Fruit fly (Drosophila melanogaster): Measurements from ENCODE around the gene tefu.
A peak's percentile ranks its signal among the peaks of the same experiment; 100 is the strongest.

Gene tefu

DNA sequence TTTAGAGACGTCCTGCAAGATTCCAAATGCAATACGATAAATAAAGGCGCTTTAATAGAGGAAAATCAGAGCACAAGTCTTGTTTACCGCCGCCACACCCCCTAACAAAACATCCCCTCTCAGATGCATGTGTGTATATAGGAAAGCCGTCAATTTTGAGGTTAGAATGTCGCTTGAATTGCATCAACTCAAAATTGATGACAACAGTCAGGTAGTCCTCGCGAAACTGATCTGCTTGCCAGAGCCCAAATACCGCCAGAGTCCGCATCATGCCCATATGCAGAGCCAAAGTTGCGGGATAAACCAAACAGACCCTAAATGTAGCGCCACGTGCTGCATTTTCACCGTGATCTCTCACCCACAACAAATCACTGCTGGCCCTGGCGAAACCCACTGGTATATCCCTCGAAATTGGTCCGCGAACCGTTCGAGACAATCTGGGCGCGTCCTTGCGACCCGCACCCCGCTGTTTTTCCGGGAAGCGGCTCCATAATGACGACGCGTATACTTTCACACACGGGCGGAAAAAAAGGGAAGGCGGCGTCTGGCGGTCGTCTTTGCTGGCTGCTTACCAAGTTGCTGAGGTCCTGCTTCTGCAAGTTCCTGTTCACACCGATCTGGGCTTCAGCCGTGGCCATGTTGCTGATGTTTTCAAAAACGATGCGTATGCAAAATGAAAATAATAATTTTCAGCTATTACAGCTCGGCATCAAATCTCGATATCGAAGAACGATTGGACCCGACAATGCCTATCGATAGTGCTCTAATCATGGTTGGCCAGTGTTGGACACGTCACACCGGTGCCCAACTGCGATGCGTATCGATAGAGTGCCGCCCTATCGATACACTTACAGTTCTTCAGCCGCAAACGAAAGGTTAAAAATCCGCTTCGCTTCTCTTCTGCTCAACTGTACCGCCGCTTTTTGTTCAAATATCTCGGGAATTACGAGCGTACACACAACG, 21.0 kb upstream of the tefu start, which contains the start of the genes eIF2gamma and Set (continued):
- TF ChIP-seq CG16813 (GFP tag; IDR thresholded peaks at IDR 0.05; ENCODE audit: partially characterized antibody), result peak; percentile 98
- peak; percentile 90 for TF ChIP-seq Med (GFP tag)
- TF ChIP-seq sug (tag; optimal IDR thresholded peaks at IDR 0.05), result no peak
- TF ChIP-seq ssp (GFP tag; IDR thresholded peaks at IDR 0.05), result peak; percentile 52
- peak; percentile 59 for TF ChIP-seq zfh2 (GFP tag; optimal IDR thresholded peaks at IDR 0.05)
- peak; percentile 87 for TF ChIP-seq CG17186 (GFP tag; optimal IDR thresholded peaks at IDR 0.05)
- peak; percentile 98 for TF ChIP-seq HLH4C (GFP tag; IDR thresholded peaks at IDR 0.05; ENCODE audit: partially characterized antibody)
- TF ChIP-seq nmo (GFP tag; optimal IDR thresholded peaks at IDR 0.05), result peak; percentile 54
- TF ChIP-seq kah (GFP tag; optimal IDR thresholded peaks at IDR 0.05), result no peak
- TF ChIP-seq lbe (GFP tag; optimal IDR thresholded peaks at IDR 0.05), result peak; percentile 20
- peak; percentile 39; the same call in 1 of the 2 replicates for TF ChIP-seq CG1024 (GFP tag; IDR thresholded peaks at IDR 0.05)
- no peak for TF ChIP-seq kni (GFP tag; optimal IDR thresholded peaks at IDR 0.05)
- TF ChIP-seq pan (optimal IDR thresholded peaks at IDR 0.05), result no peak
- peak in 1 of 2 experiments; percentile 20 for TF ChIP-seq pan (GFP tag; optimal IDR thresholded peaks at IDR 0.05 in 1 of 2, IDR thresholded peaks at IDR 0.05 in 1 of 2)
- TF ChIP-seq D (optimal IDR thresholded peaks at IDR 0.05), result peak; percentile 43
- TF ChIP-seq D (GFP tag; optimal IDR thresholded peaks at IDR 0.05), result no peak
- peak; percentile 78; the same call in 2 of the 3 replicates for TF ChIP-seq CG11456 (GFP tag; IDR thresholded peaks at IDR 0.05)
- peak; percentile 45 for TF ChIP-seq al (GFP tag; IDR thresholded peaks at IDR 0.05)
- peak; percentile 98 for TF ChIP-seq tna (GFP tag; IDR thresholded peaks at IDR 0.05; ENCODE audit: partially characterized antibody)
- TF ChIP-seq CG32767 (GFP tag; IDR thresholded peaks at IDR 0.05), result 0 out of 2 replicates have a peak, but pooled peaks have one; percentile 44
- TF ChIP-seq CG33213 (GFP tag; optimal IDR thresholded peaks at IDR 0.05), result peak; percentile 3
- peak; percentile 35 for TF ChIP-seq vfl (GFP tag; optimal IDR thresholded peaks at IDR 0.05)
- TF ChIP-seq Mad (GFP tag; optimal IDR thresholded peaks at IDR 0.05), result no peak
- TF ChIP-seq croc (GFP tag; conservative IDR thresholded peaks at IDR 0.05), result no peak
- TF ChIP-seq gt (GFP tag; IDR thresholded peaks at IDR 0.05), result no peak
- peak; percentile 60 for TF ChIP-seq ERR (GFP tag; optimal IDR thresholded peaks at IDR 0.05)
- peak; percentile 15 for TF ChIP-seq CG10431 (GFP tag; optimal IDR thresholded peaks at IDR 0.05)
- TF ChIP-seq CG34376 (GFP tag; optimal IDR thresholded peaks at IDR 0.05), result peak; percentile 39
- peak; percentile 63 for TF ChIP-seq lilli (GFP tag; optimal IDR thresholded peaks at IDR 0.05)
- peak; percentile 29 for TF ChIP-seq CG10543 (GFP tag; optimal IDR thresholded peaks at IDR 0.05)
- TF ChIP-seq slou (GFP tag; optimal IDR thresholded peaks at IDR 0.05), result no peak
- TF ChIP-seq CG1233 (GFP tag; optimal IDR thresholded peaks at IDR 0.05), result no peak
- TF ChIP-seq pb (GFP tag; optimal IDR thresholded peaks at IDR 0.05), result no peak
- TF ChIP-seq gfzf (GFP tag; optimal IDR thresholded peaks at IDR 0.05), result peak; percentile 22
- TF ChIP-seq Taf1 (GFP tag; IDR thresholded peaks at IDR 0.05), result no peak
- TF ChIP-seq dpn (GFP tag; optimal IDR thresholded peaks at IDR 0.05), result peak in 1 of 2 experiments; percentile 66
- peak; percentile 88 for TF ChIP-seq sna (GFP tag; IDR thresholded peaks at IDR 0.05; ENCODE audit: partially characterized antibody)
- TF ChIP-seq amos (GFP tag; IDR thresholded peaks at IDR 0.05; ENCODE audit: partially characterized antibody), result peak; percentile 99
- TF ChIP-seq CoRest (tag; optimal IDR thresholded peaks at IDR 0.05), result no peak
- TF ChIP-seq CG2129 (GFP tag; IDR thresholded peaks at IDR 0.05; ENCODE audit: partially characterized antibody), result peak; percentile 88
- TF ChIP-seq Dek (tag; optimal IDR thresholded peaks at IDR 0.05), result no peak
- TF ChIP-seq Lhr (GFP tag; optimal IDR thresholded peaks at IDR 0.05), result no peak
- peak; percentile 96 for TF ChIP-seq unc-4 (GFP tag; IDR thresholded peaks at IDR 0.05; ENCODE audit: partially characterized antibody)
- peak; percentile 98 for TF ChIP-seq CG42726 (GFP tag; IDR thresholded peaks at IDR 0.05; ENCODE audit: partially characterized antibody)
- TF ChIP-seq CG11696 (GFP tag; IDR thresholded peaks at IDR 0.05), result no peak
- TF ChIP-seq CG2120 (GFP tag; optimal IDR thresholded peaks at IDR 0.05), result peak; percentile 61
- peak; percentile 61 for TF ChIP-seq CG7786 (GFP tag; optimal IDR thresholded peaks at IDR 0.05)
- no peak for TF ChIP-seq CG3407 (GFP tag; optimal IDR thresholded peaks at IDR 0.05)

All from whole organism, embryonic.